Fruit fly (Drosophila melanogaster) whole organism, embryonic: ENCODE measurements around the gene CG33120.

ENCODE experiments used
- ATbp ChIP-seq: fragments of 200-800 bp; sonication (Bioruptor generic); optimal IDR thresholded peaks from 2 replicates; lab custom pipeline; 2017; ENCODE audit warnings: missing biosample characterization, mild to moderate bottlenecking, missing genetic modification characterization, missing genetic modification reagents
- Asciz ChIP-seq: fragments of 200-800 bp; sonication (Bioruptor generic); optimal IDR thresholded peaks from 2 replicates; lab custom pipeline; 2017; ENCODE audit warnings: missing biosample characterization, mild to moderate bottlenecking, missing genetic modification characterization, missing genetic modification reagents
- CG10209 ChIP-seq: fragments of 200-800 bp; sonication (Bioruptor generic); optimal IDR thresholded peaks from 3 replicates; lab custom pipeline; 2017; ENCODE audit warnings: missing biosample characterization, mild to moderate bottlenecking, missing genetic modification characterization, missing genetic modification reagents
- CG10321 ChIP-seq: fragments of 200-800 bp; sonication (Bioruptor generic); IDR thresholded peaks from 2 replicates; pipeline ENCODE4 v1.3.6; 2022; ENCODE audit warnings: missing biosample characterization, missing genetic modification characterization
- CG11247 ChIP-seq: fragments of 200-800 bp; sonication (Bioruptor generic); IDR thresholded peaks from 2 replicates; pipeline ENCODE4 v1.3.6; 2022; ENCODE audit warnings: missing biosample characterization, missing genetic modification characterization
- CG11696 ChIP-seq: fragments of 200-800 bp; sonication (Bioruptor generic); IDR thresholded peaks from 2 replicates; pipeline ENCODE4 v1.3.6; 2022; ENCODE audit warnings: missing biosample characterization, missing genetic modification characterization
- CG12299 ChIP-seq: fragments of 200-800 bp; sonication (Bioruptor generic); optimal IDR thresholded peaks from 2 replicates; lab custom pipeline; 2018; ENCODE audit warnings: missing biosample characterization, mild to moderate bottlenecking, missing genetic modification characterization
- CG1602 ChIP-seq: fragments of 200-800 bp; sonication (Bioruptor generic); optimal IDR thresholded peaks from 3 replicates; lab custom pipeline; 2016; ENCODE audit warnings: missing biosample characterization, missing genetic modification characterization
- CG17186 ChIP-seq: fragments of 200-800 bp; sonication (Bioruptor generic); optimal IDR thresholded peaks from 3 replicates; lab custom pipeline; 2017; ENCODE audit warnings: missing biosample characterization, missing genetic modification reagents, missing genetic modification characterization
- CG17612 ChIP-seq: fragments of 200-800 bp; sonication (Bioruptor generic); IDR thresholded peaks from 2 replicates; pipeline ENCODE4 v1.3.6; 2022; ENCODE audit warnings: missing biosample characterization, missing genetic modification characterization
- CG17802 ChIP-seq: fragments of 200-800 bp; sonication (Bioruptor generic); optimal IDR thresholded peaks from 2 replicates; lab custom pipeline; 2018; ENCODE audit warnings: missing biosample characterization, mild to moderate bottlenecking, missing genetic modification characterization, moderate library complexity
- CG18476 ChIP-seq: fragments of 200-800 bp; sonication (Bioruptor generic); optimal IDR thresholded peaks from 2 replicates; lab custom pipeline; 2016; ENCODE audit warnings: missing biosample characterization, mild to moderate bottlenecking, missing genetic modification characterization
- CG31224 ChIP-seq: fragments of 200-800 bp; sonication (Bioruptor generic); IDR thresholded peaks from 2 replicates; pipeline ENCODE4 v1.3.6; 2022; ENCODE audit warnings: missing biosample characterization, missing genetic modification characterization
- CG31441 ChIP-seq: fragments of 200-800 bp; sonication (Bioruptor generic); IDR thresholded peaks from 2 replicates; pipeline ENCODE4 v1.3.6; 2022; ENCODE audit warnings: missing biosample characterization, missing genetic modification characterization
- CG4282 ChIP-seq: fragments of 200-800 bp; sonication (Bioruptor generic); optimal IDR thresholded peaks from 2 replicates; lab custom pipeline; 2016; ENCODE audit warnings: missing biosample characterization, missing genetic modification characterization
- CG5953 ChIP-seq: fragments of 200-800 bp; sonication (Bioruptor generic); IDR thresholded peaks from 2 replicates; pipeline ENCODE4 v1.3.6; 2022; ENCODE audit warnings: missing biosample characterization, missing genetic modification characterization
- CG7271 ChIP-seq: fragments of 200-800 bp; sonication (Bioruptor generic); optimal IDR thresholded peaks from 2 replicates; lab custom pipeline; 2018; ENCODE audit warnings: missing biosample characterization, mild to moderate bottlenecking, missing genetic modification characterization, moderate library complexity
- CG7928 ChIP-seq: fragments of 200-800 bp; sonication (Bioruptor generic); optimal IDR thresholded peaks from 2 replicates; lab custom pipeline; 2017; ENCODE audit warnings: missing biosample characterization, mild to moderate bottlenecking, missing genetic modification characterization
- CG9817 ChIP-seq: fragments of 200-800 bp; sonication (Bioruptor generic); optimal IDR thresholded peaks from 2 replicates; lab custom pipeline; 2018; ENCODE audit warnings: missing biosample characterization, mild to moderate bottlenecking, missing genetic modification characterization, moderate library complexity
- CG9932 ChIP-seq: fragments of 200-800 bp; sonication (Bioruptor generic); IDR thresholded peaks from 2 replicates; pipeline ENCODE4 v1.3.6; 2022; ENCODE audit warnings: missing biosample characterization, missing genetic modification characterization
- Dek ChIP-seq: fragments of 200-800 bp; sonication (Bioruptor generic); optimal IDR thresholded peaks from 3 replicates; lab custom pipeline; 2019; ENCODE audit warnings: missing biosample characterization, mild to moderate bottlenecking, missing genetic modification characterization, moderate library complexity
- Dp ChIP-seq: fragments of 200-800 bp; sonication (Bioruptor generic); optimal IDR thresholded peaks from 2 replicates; lab custom pipeline; 2018; ENCODE audit warnings: missing biosample characterization, mild to moderate bottlenecking, missing genetic modification characterization, moderate library complexity
- E2f2 ChIP-seq: fragments of 200-800 bp; sonication (Bioruptor generic); IDR thresholded peaks from 2 replicates; pipeline ENCODE4 v1.3.6; 2022; ENCODE audit warnings: missing biosample characterization, missing genetic modification characterization
- GATAe ChIP-seq: fragments of 200-800 bp; sonication (Bioruptor generic); conservative IDR thresholded peaks from 2 replicates; pipeline ENCODE4 v1.3.6; 2022; ENCODE audit warnings: missing biosample characterization, missing genetic modification characterization
- HLH54F ChIP-seq: fragments of 200-800 bp; sonication (Bioruptor generic); optimal IDR thresholded peaks from 3 replicates; lab custom pipeline; 2016; ENCODE audit warnings: missing biosample characterization, missing genetic modification characterization
- NK7.1 ChIP-seq: fragments of 200-800 bp; sonication (Bioruptor generic); optimal IDR thresholded peaks from 3 replicates; lab custom pipeline; 2016; ENCODE audit warnings: missing biosample characterization, missing genetic modification characterization
- Scr ChIP-seq: fragments of 200-800 bp; sonication (Bioruptor generic); IDR thresholded peaks from 2 replicates; pipeline ENCODE4 v1.3.6; 2022; ENCODE audit warnings: missing biosample characterization, missing genetic modification characterization; ENCODE audit not compliant: partially characterized antibody
- al ChIP-seq: fragments of 200-800 bp; sonication (Bioruptor generic); IDR thresholded peaks from 2 replicates; pipeline ENCODE4 v1.3.6; 2022; ENCODE audit warnings: missing biosample characterization, missing genetic modification characterization
- bbx ChIP-seq: fragments of 200-800 bp; sonication (Bioruptor generic); IDR thresholded peaks from 2 replicates; pipeline ENCODE4 v1.3.6; 2022; ENCODE audit warnings: missing biosample characterization, missing genetic modification characterization; ENCODE audit not compliant: partially characterized antibody
- chn ChIP-seq: fragments of 200-800 bp; sonication (Bioruptor generic); optimal IDR thresholded peaks from 2 replicates; lab custom pipeline; 2016; ENCODE audit warnings: missing biosample characterization, missing genetic modification characterization
- exex ChIP-seq: fragments of 200-800 bp; sonication (Bioruptor generic); optimal IDR thresholded peaks from 4 replicates; lab custom pipeline; 2018; ENCODE audit warnings: missing biosample characterization, mild to moderate bottlenecking, missing genetic modification characterization, moderate library complexity
- fu2 ChIP-seq: fragments of 200-800 bp; sonication (Bioruptor generic); optimal IDR thresholded peaks from 2 replicates; lab custom pipeline; 2016; ENCODE audit warnings: missing biosample characterization, missing genetic modification characterization
- gcm ChIP-seq: fragments of 200-800 bp; sonication (Bioruptor generic); optimal IDR thresholded peaks from 2 replicates; lab custom pipeline; 2019; ENCODE audit warnings: missing biosample characterization, mild to moderate bottlenecking, missing genetic modification characterization, moderate library complexity
- gem ChIP-seq: fragments of 200-800 bp; sonication (Bioruptor generic); optimal IDR thresholded peaks from 2 replicates; lab custom pipeline; 2019; ENCODE audit warnings: missing biosample characterization, mild to moderate bottlenecking, missing genetic modification characterization, moderate library complexity
- gfzf ChIP-seq: fragments of 200-800 bp; sonication (Bioruptor generic); optimal IDR thresholded peaks from 2 replicates; lab custom pipeline; 2016; ENCODE audit warnings: missing biosample characterization, mild to moderate bottlenecking, missing genetic modification characterization, moderate library complexity
- gsb-n ChIP-seq: fragments of 200-800 bp; sonication (Bioruptor generic); optimal IDR thresholded peaks from 3 replicates; lab custom pipeline; 2018; ENCODE audit warnings: missing biosample characterization, mild to moderate bottlenecking, missing genetic modification characterization
- ham ChIP-seq: fragments of 200-800 bp; sonication (Bioruptor generic); IDR thresholded peaks from 2 replicates; pipeline ENCODE4 v1.3.6; 2022; ENCODE audit warnings: missing biosample characterization, missing genetic modification characterization
- lola ChIP-seq, 3 experiments: fragments of >200 bp in 2 of 3; fragments of 200-800 bp in 1 of 3; sonication (Bioruptor generic) in 1 of 3; optimal IDR thresholded peaks; 2 replicates each; lab custom pipeline; 2017 to 2019; ENCODE audit warnings: missing biosample characterization in 3 of 3, missing genetic modification characterization in 3 of 3, mild to moderate bottlenecking in 1 of 3, moderate library complexity in 1 of 3
- nerfin-1 ChIP-seq: fragments of 200-800 bp; sonication (Bioruptor generic); optimal IDR thresholded peaks from 3 replicates; lab custom pipeline; 2019; ENCODE audit warnings: missing biosample characterization, mild to moderate bottlenecking, missing genetic modification characterization, moderate library complexity
- odd ChIP-seq: fragments of 200-800 bp; sonication (Bioruptor generic); optimal IDR thresholded peaks from 2 replicates; lab custom pipeline; 2017; ENCODE audit warnings: missing biosample characterization, mild to moderate bottlenecking, missing genetic modification characterization
- org-1 ChIP-seq: fragments of 200-800 bp; sonication (Bioruptor generic); optimal IDR thresholded peaks from 2 replicates; lab custom pipeline; 2017; ENCODE audit warnings: missing biosample characterization, missing genetic modification characterization
- p53 ChIP-seq: fragments of 200-800 bp; sonication (Bioruptor generic); optimal IDR thresholded peaks from 2 replicates; lab custom pipeline; 2016; ENCODE audit warnings: missing biosample characterization, missing genetic modification characterization
- pb ChIP-seq: fragments of 200-800 bp; sonication (Bioruptor generic); optimal IDR thresholded peaks from 3 replicates; lab custom pipeline; 2016; ENCODE audit warnings: missing biosample characterization, missing genetic modification characterization
- psq ChIP-seq: fragments of 200-800 bp; sonication (Bioruptor generic); optimal IDR thresholded peaks from 2 replicates; lab custom pipeline; 2017; ENCODE audit warnings: missing biosample characterization, missing genetic modification characterization
- run ChIP-seq: fragments of 200-800 bp; sonication (Bioruptor generic); optimal IDR thresholded peaks from 3 replicates; lab custom pipeline; 2018; ENCODE audit warnings: missing biosample characterization, mild to moderate bottlenecking, missing genetic modification characterization
- sd ChIP-seq: fragments of 200-800 bp; sonication (Bioruptor generic); optimal IDR thresholded peaks from 3 replicates; lab custom pipeline; 2018; ENCODE audit warnings: missing biosample characterization, mild to moderate bottlenecking, missing genetic modification characterization, moderate library complexity
- slp2 ChIP-seq: fragments of 200-800 bp; sonication (Bioruptor generic); optimal IDR thresholded peaks from 2 replicates; lab custom pipeline; 2016; ENCODE audit warnings: missing biosample characterization, missing genetic modification characterization
- unpg ChIP-seq: fragments of 200-800 bp; sonication (Bioruptor generic); optimal IDR thresholded peaks from 3 replicates; lab custom pipeline; 2018; ENCODE audit warnings: missing biosample characterization, mild to moderate bottlenecking, missing genetic modification characterization, moderate library complexity
- wdn ChIP-seq: fragments of 200-800 bp; sonication (Bioruptor generic); IDR thresholded peaks from 2 replicates; pipeline ENCODE4 v1.3.6; 2022; ENCODE audit warnings: missing biosample characterization, missing genetic modification characterization

CG33120 gene

DNA sequence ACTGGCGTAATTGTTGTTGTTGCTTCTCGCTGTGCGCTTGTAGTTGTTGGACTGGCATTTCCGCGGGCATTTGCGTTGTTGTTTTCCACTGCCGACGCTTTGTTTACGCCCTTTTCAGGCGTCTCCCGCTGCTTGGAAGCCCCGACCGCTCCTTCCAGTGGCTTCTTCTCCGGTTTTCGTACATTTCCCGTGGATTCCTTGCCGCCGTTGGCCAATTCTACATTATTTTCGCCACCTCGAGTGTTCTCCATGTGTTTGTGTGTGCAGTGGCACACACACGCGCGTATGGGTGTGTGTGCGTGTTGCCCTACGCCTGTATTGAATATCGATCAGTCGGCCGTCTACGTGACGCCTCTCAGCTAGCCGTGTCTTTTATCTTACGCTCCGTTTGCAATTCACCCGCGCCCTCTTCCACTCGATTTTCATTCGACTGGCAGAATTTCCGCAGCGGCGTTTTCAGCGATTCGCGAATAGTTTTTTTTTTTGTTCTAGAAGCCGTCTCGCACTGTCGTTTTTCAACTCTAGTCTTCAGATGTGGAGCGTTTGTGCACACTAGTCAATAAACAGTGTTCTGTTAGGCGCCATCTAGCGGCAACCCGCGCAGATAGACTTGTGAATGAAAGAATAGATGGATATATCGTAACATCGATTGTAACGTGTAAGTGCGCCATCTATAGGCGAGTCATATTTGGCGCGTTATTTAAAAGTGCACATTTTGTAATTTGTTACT lies 5.1 kb downstream of the CG33120 start, which contains the start of gene CG10600 (continued):
- TF ChIP-seq chn = peak; percentile 88
- no peak; the same call in 1 of the 2 replicates for TF ChIP-seq CG31441 (GFP tag; lab: Robert Waterston, UW)
- TF ChIP-seq nerfin-1 (tag; lab: Kevin White, UChicago) = peak; percentile 64
- peak; percentile 81 for TF ChIP-seq fu2 (GFP tag; lab: Kevin White, UChicago)
- peak; percentile 63 for TF ChIP-seq slp2 (GFP tag; lab: Kevin White, UChicago)
- TF ChIP-seq org-1 (GFP tag; lab: Kevin White, UChicago) = peak; percentile 69
- no peak for TF ChIP-seq Asciz (GFP tag; lab: Kevin White, UChicago)
- TF ChIP-seq gfzf (GFP tag; lab: Kevin White, UChicago) = peak; percentile 44
- TF ChIP-seq CG17612 (GFP tag; lab: Robert Waterston, UW) = peak; percentile 43; the same call in 1 of the 2 replicates
- TF ChIP-seq pb (GFP tag; lab: Kevin White, UChicago) = peak; percentile 86
- TF ChIP-seq wdn (GFP tag; lab: Robert Waterston, UW) = peak; percentile 54; the same call in 1 of the 2 replicates
- peak; percentile 80 for TF ChIP-seq Dek (tag; lab: Kevin White, UChicago)
- peak; percentile 59 for TF ChIP-seq gsb-n (tag; lab: Kevin White, UChicago)
- peak; percentile 75 for TF ChIP-seq p53 (GFP tag; lab: Kevin White, UChicago)
- TF ChIP-seq ATbp (GFP tag; lab: Kevin White, UChicago) = peak; percentile 64
- TF ChIP-seq CG7928 (GFP tag; lab: Kevin White, UChicago) = peak; percentile 58
- peak; percentile 56 for TF ChIP-seq al (GFP tag; lab: Robert Waterston, UW)
- peak; percentile 63 for TF ChIP-seq CG17802
- peak; percentile 78 for TF ChIP-seq Scr (GFP tag; lab: Robert Waterston, UW)
- TF ChIP-seq lola (GFP tag; optimal IDR thresholded peaks at IDR 0.05; lab: Kevin White, UChicago) = peak in 1 of 3 experiments; percentile 32
- TF ChIP-seq CG11696 = peak; percentile 88
- TF ChIP-seq HLH54F (GFP tag; lab: Kevin White, UChicago) = peak; percentile 90
- peak; percentile 75 for TF ChIP-seq CG18476 (GFP tag; lab: Kevin White, UChicago)
- TF ChIP-seq run = peak; percentile 41
- TF ChIP-seq CG31224 (GFP tag; lab: Robert Waterston, UW) = peak; percentile 52
- TF ChIP-seq CG12299 (tag; lab: Kevin White, UChicago) = peak; percentile 65
- peak; percentile 78 for TF ChIP-seq CG10209 (GFP tag; lab: Kevin White, UChicago)
- peak; percentile 29 for TF ChIP-seq gcm (GFP tag; lab: Kevin White, UChicago)
- no peak for TF ChIP-seq GATAe (GFP tag; lab: Robert Waterston, UW)
- TF ChIP-seq exex = no peak
- TF ChIP-seq NK7.1 (GFP tag; lab: Kevin White, UChicago) = peak; percentile 68
- no peak for TF ChIP-seq CG5953 (GFP tag; lab: Robert Waterston, UW)
- TF ChIP-seq psq = peak; percentile 69
- TF ChIP-seq gem (tag; lab: Kevin White, UChicago) = peak; percentile 54
- no peak for TF ChIP-seq ham
- peak; percentile 93 for TF ChIP-seq bbx (GFP tag; lab: Robert Waterston, UW)
- peak; percentile 84 for TF ChIP-seq CG4282 (GFP tag; lab: Kevin White, UChicago)
- TF ChIP-seq CG1602 (GFP tag; lab: Kevin White, UChicago) = peak; percentile 75
- TF ChIP-seq odd (GFP tag; lab: Kevin White, UChicago) = peak; percentile 36
- TF ChIP-seq CG11247 (GFP tag; lab: Robert Waterston, UW) = peak; percentile 79
- TF ChIP-seq CG10321 (GFP tag; lab: Robert Waterston, UW) = 0 out of 2 replicates have a peak, but pooled peaks have one; percentile 51
- peak; percentile 87 for TF ChIP-seq CG17186 (GFP tag; lab: Kevin White, UChicago)
- TF ChIP-seq CG7271 = no peak
- TF ChIP-seq E2f2 = peak; percentile 100
- TF ChIP-seq CG9817 = peak; percentile 72
- no peak for TF ChIP-seq sd (tag; lab: Kevin White, UChicago)
- TF ChIP-seq Dp (GFP tag; lab: Kevin White, UChicago) = peak; percentile 100
- peak; percentile 89 for TF ChIP-seq CG9932 (GFP tag; lab: Robert Waterston, UW)
- TF ChIP-seq unpg (GFP tag; lab: Kevin White, UChicago) = peak; percentile 65
